Fruit fly (Drosophila melanogaster) whole organism, embryonic: ENCODE measurements around the gene CG32695.

Source experiments
- Ada2b ChIP-seq: fragments of 200-800 bp; sonication (Bioruptor generic); IDR thresholded peaks from 2 replicates; pipeline ENCODE4 v1.3.6; 2022; ENCODE audit warnings: missing biosample characterization, missing genetic modification characterization
- CG10321 ChIP-seq: fragments of 200-800 bp; sonication (Bioruptor generic); IDR thresholded peaks from 2 replicates; pipeline ENCODE4 v1.3.6; 2022; ENCODE audit warnings: missing biosample characterization, missing genetic modification characterization
- CG11093 ChIP-seq: fragments of 200-800 bp; sonication (Bioruptor generic); IDR thresholded peaks from 3 replicates; pipeline ENCODE4 v1.3.6; 2022; ENCODE audit warnings: missing biosample characterization, missing genetic modification characterization
- CG12769 ChIP-seq: fragments of 200-800 bp; sonication (Bioruptor generic); optimal IDR thresholded peaks from 2 replicates; lab custom pipeline; 2019; ENCODE audit warnings: missing biosample characterization, mild to moderate bottlenecking, missing genetic modification characterization, moderate library complexity
- CG13424 ChIP-seq: fragments of 200-800 bp; sonication (Bioruptor generic); optimal IDR thresholded peaks from 2 replicates; lab custom pipeline; 2019; ENCODE audit warnings: missing biosample characterization, mild to moderate bottlenecking, missing genetic modification characterization, moderate library complexity
- CG14441 ChIP-seq: fragments of 200-800 bp; sonication (Bioruptor generic); IDR thresholded peaks from 2 replicates; pipeline ENCODE4 v1.3.6; 2022; ENCODE audit warnings: missing biosample characterization, missing genetic modification characterization
- CG14667 ChIP-seq: fragments of 200-800 bp; sonication (Bioruptor generic); IDR thresholded peaks from 2 replicates; pipeline ENCODE4 v1.3.6; 2022; ENCODE audit warnings: missing biosample characterization, missing genetic modification characterization
- CG15073 ChIP-seq: fragments of 200-800 bp; sonication (Bioruptor generic); optimal IDR thresholded peaks from 2 replicates; lab custom pipeline; 2016; ENCODE audit warnings: missing biosample characterization, missing genetic modification characterization
- CG15269 ChIP-seq: fragments of 200-800 bp; sonication (Bioruptor generic); optimal IDR thresholded peaks from 2 replicates; lab custom pipeline; 2018; ENCODE audit warnings: missing biosample characterization, mild to moderate bottlenecking, missing genetic modification characterization, moderate library complexity
- CG1602 ChIP-seq: fragments of 200-800 bp; sonication (Bioruptor generic); optimal IDR thresholded peaks from 3 replicates; lab custom pipeline; 2016; ENCODE audit warnings: missing biosample characterization, missing genetic modification characterization
- CG1603 ChIP-seq: fragments of 200-800 bp; sonication (Bioruptor generic); optimal IDR thresholded peaks from 2 replicates; lab custom pipeline; 2019; ENCODE audit warnings: missing biosample characterization, mild to moderate bottlenecking, missing genetic modification characterization, moderate library complexity
- CG16815 ChIP-seq: fragments of 200-800 bp; sonication (Bioruptor generic); optimal IDR thresholded peaks from 3 replicates; lab custom pipeline; 2017; ENCODE audit warnings: missing biosample characterization, mild to moderate bottlenecking, missing genetic modification characterization
- CG17359 ChIP-seq: fragments of 200-800 bp; sonication (Bioruptor generic); optimal IDR thresholded peaks from 3 replicates; lab custom pipeline; 2018; ENCODE audit warnings: missing biosample characterization, mild to moderate bottlenecking, missing genetic modification characterization, moderate library complexity
- CG17829 ChIP-seq: fragments of 200-800 bp; optimal IDR thresholded peaks from 2 replicates; lab custom pipeline; 2019; ENCODE audit warnings: missing biosample characterization, mild to moderate bottlenecking, missing genetic modification characterization, moderate library complexity
- CG2120 ChIP-seq: fragments of 200-800 bp; sonication (Bioruptor generic); optimal IDR thresholded peaks from 3 replicates; lab custom pipeline; 2016; ENCODE audit warnings: missing biosample characterization, missing genetic modification characterization
- CG4404 ChIP-seq: fragments of 200-800 bp; sonication (Bioruptor generic); IDR thresholded peaks from 2 replicates; pipeline ENCODE4 v1.3.6; 2022; ENCODE audit warnings: missing biosample characterization, missing genetic modification characterization
- CG7839 ChIP-seq: fragments of 200-800 bp; sonication (Bioruptor generic); optimal IDR thresholded peaks from 3 replicates; lab custom pipeline; 2018; ENCODE audit warnings: missing biosample characterization, mild to moderate bottlenecking, missing genetic modification characterization, moderate library complexity
- CG9817 ChIP-seq: fragments of 200-800 bp; sonication (Bioruptor generic); optimal IDR thresholded peaks from 2 replicates; lab custom pipeline; 2018; ENCODE audit warnings: missing biosample characterization, mild to moderate bottlenecking, missing genetic modification characterization, moderate library complexity
- CG9876 ChIP-seq: fragments of 200-800 bp; sonication (Bioruptor generic); optimal IDR thresholded peaks from 2 replicates; lab custom pipeline; 2016; ENCODE audit warnings: missing biosample characterization, missing genetic modification characterization
- Ets65A ChIP-seq: fragments of 200-800 bp; sonication (Bioruptor generic); peaks from one replicate; lab custom pipeline; 2016; ENCODE audit warnings: missing biosample characterization, missing genetic modification characterization
- Fer3 ChIP-seq: fragments of 200-800 bp; sonication (Bioruptor generic); optimal IDR thresholded peaks from 2 replicates; lab custom pipeline; 2018; ENCODE audit warnings: missing biosample characterization, mild to moderate bottlenecking, missing genetic modification characterization, moderate library complexity
- Gug ChIP-seq: fragments of 200-800 bp; sonication (Bioruptor generic); IDR thresholded peaks from 4 replicates; pipeline ENCODE4 v1.3.6; 2022; ENCODE audit warnings: missing biosample characterization, missing genetic modification characterization
- H15 ChIP-seq: fragments of 200-800 bp; sonication (Bioruptor generic); IDR thresholded peaks from 3 replicates; pipeline ENCODE4 v1.3.6; 2022; ENCODE audit warnings: missing biosample characterization, missing genetic modification characterization
- HLH3B ChIP-seq: fragments of 200-800 bp; sonication (Bioruptor generic); IDR thresholded peaks from 2 replicates; pipeline ENCODE4 v1.3.6; 2022; ENCODE audit warnings: missing biosample characterization, missing genetic modification characterization
- Hmx ChIP-seq: fragments of 200-800 bp; sonication (Bioruptor generic); optimal IDR thresholded peaks from 2 replicates; lab custom pipeline; 2016; ENCODE audit warnings: missing biosample characterization, missing genetic modification characterization
- Mrtf ChIP-seq: fragments of 200-800 bp; sonication (Bioruptor generic); IDR thresholded peaks from 3 replicates; pipeline ENCODE4 v1.3.6; 2022; ENCODE audit warnings: missing biosample characterization, missing genetic modification characterization
- Oli ChIP-seq: fragments of 200-800 bp; sonication (Bioruptor generic); optimal IDR thresholded peaks from 2 replicates; lab custom pipeline; 2018; ENCODE audit warnings: missing biosample characterization, mild to moderate bottlenecking, missing genetic modification characterization, moderate library complexity
- PHDP ChIP-seq: fragments of 200-800 bp; sonication (Bioruptor generic); optimal IDR thresholded peaks from 3 replicates; lab custom pipeline; 2018; ENCODE audit warnings: missing biosample characterization, mild to moderate bottlenecking, missing genetic modification characterization, moderate library complexity
- Pdp1 ChIP-seq, 2 experiments: fragments of 200-800 bp; sonication (Bioruptor generic); optimal IDR thresholded peaks; 3 replicates each; lab custom pipeline; 2016; ENCODE audit warnings: missing biosample characterization in 2 of 2, missing genetic modification characterization in 2 of 2, mild to moderate bottlenecking in 1 of 2, moderate library complexity in 1 of 2
- ap ChIP-seq: fragments of 200-800 bp; sonication (Bioruptor generic); IDR thresholded peaks from 2 replicates; pipeline ENCODE4 v1.3.6; 2022; ENCODE audit warnings: missing biosample characterization, missing genetic modification characterization
- ara ChIP-seq: fragments of 200-800 bp; sonication (Bioruptor generic); IDR thresholded peaks from 2 replicates; pipeline ENCODE4 v1.3.6; 2022; ENCODE audit warnings: missing biosample characterization, missing genetic modification characterization
- ase ChIP-seq: fragments of 200-800 bp; sonication (Bioruptor generic); IDR thresholded peaks from 3 replicates; pipeline ENCODE4 v1.3.6; 2022; ENCODE audit warnings: missing biosample characterization, missing genetic modification characterization
- chif ChIP-seq, 2 experiments: fragments of 200-800 bp; sonication (Bioruptor generic); optimal IDR thresholded peaks; 3 replicates each; lab custom pipeline; 2016; ENCODE audit warnings: missing biosample characterization in 2 of 2, missing genetic modification characterization in 2 of 2
- danr ChIP-seq: fragments of 200-800 bp; sonication (Bioruptor generic); IDR thresholded peaks from 2 replicates; pipeline ENCODE4 v1.3.6; 2022; ENCODE audit warnings: missing biosample characterization, missing genetic modification characterization
- dati ChIP-seq: fragments of 200-800 bp; sonication (Bioruptor generic); IDR thresholded peaks from 2 replicates; pipeline ENCODE4 v1.3.6; 2022; ENCODE audit warnings: missing biosample characterization, missing genetic modification characterization
- dimm ChIP-seq: fragments of 200-800 bp; sonication (Bioruptor generic); IDR thresholded peaks from 2 replicates; pipeline ENCODE4 v1.3.6; 2022; ENCODE audit warnings: missing biosample characterization, missing genetic modification characterization
- dmrt99B ChIP-seq: fragments of 200-800 bp; sonication (Bioruptor generic); optimal IDR thresholded peaks from 2 replicates; lab custom pipeline; 2018; ENCODE audit warnings: missing biosample characterization, mild to moderate bottlenecking, missing genetic modification characterization, moderate library complexity
- dpn ChIP-seq, 2 experiments: fragments of 200-800 bp; sonication (Bioruptor generic); optimal IDR thresholded peaks; 3 replicates each; lab custom pipeline; 2016; ENCODE audit warnings: missing biosample characterization in 2 of 2, missing genetic modification characterization in 2 of 2
- fd102C ChIP-seq: fragments of 200-800 bp; sonication (Bioruptor generic); optimal IDR thresholded peaks from 2 replicates; lab custom pipeline; 2018; ENCODE audit warnings: missing biosample characterization, mild to moderate bottlenecking, missing genetic modification characterization, moderate library complexity
- fd96Cb ChIP-seq: fragments of 200-800 bp; sonication (Bioruptor generic); optimal IDR thresholded peaks from 2 replicates; lab custom pipeline; 2018; ENCODE audit warnings: missing biosample characterization, mild to moderate bottlenecking, missing genetic modification characterization, moderate library complexity
- lilli ChIP-seq: fragments of 200-800 bp; sonication (Bioruptor generic); optimal IDR thresholded peaks from 3 replicates; lab custom pipeline; 2016; ENCODE audit warnings: missing biosample characterization, missing genetic modification characterization
- pnt ChIP-seq: fragments of 200-800 bp; sonication (Bioruptor generic); optimal IDR thresholded peaks from 3 replicates; lab custom pipeline; 2016; ENCODE audit warnings: missing biosample characterization, missing genetic modification characterization
- prd ChIP-seq, 3 experiments: fragments of >200 bp in 2 of 3; fragments of 200-800 bp in 1 of 3; sonication (Bioruptor generic) in 1 of 3; optimal IDR thresholded peaks in 2 of 3; IDR thresholded peaks in 1 of 3; 2 replicates in 2 of 3; 3 replicates in 1 of 3; pipeline versions ENCODE4 v1.3.6 to Lab custom; 2017 to 2022; ENCODE audit warnings: missing biosample characterization in 1 of 3, missing genetic modification characterization in 1 of 3
- row ChIP-seq: fragments of 200-800 bp; sonication (Bioruptor generic); IDR thresholded peaks from 3 replicates; pipeline ENCODE4 v1.3.6; 2022; ENCODE audit warnings: missing biosample characterization, missing genetic modification characterization
- sc ChIP-seq, 3 experiments: fragments of >200 bp in 2 of 3; fragments of 200-800 bp in 1 of 3; sonication (Bioruptor generic) in 1 of 3; optimal IDR thresholded peaks; 2 replicates in 2 of 3; 3 replicates in 1 of 3; lab custom pipeline; 2017; ENCODE audit warnings: mild to moderate bottlenecking in 1 of 3, missing biosample characterization in 1 of 3, missing genetic modification characterization in 1 of 3, missing genetic modification reagents in 1 of 3
- sens ChIP-seq: fragments of 200-800 bp; sonication (Bioruptor generic); peaks from one replicate; lab custom pipeline; 2016; ENCODE audit warnings: missing biosample characterization, missing genetic modification characterization
- so ChIP-seq: fragments of 200-800 bp; sonication (Bioruptor generic); IDR thresholded peaks from 3 replicates; pipeline ENCODE4 v1.3.6; 2022; ENCODE audit warnings: missing biosample characterization, missing genetic modification characterization
- vvl ChIP-seq: fragments of 200-800 bp; sonication (Bioruptor generic); IDR thresholded peaks from 2 replicates; pipeline ENCODE4 v1.3.6; 2022; ENCODE audit warnings: missing biosample characterization, missing genetic modification characterization
- zfh1 ChIP-seq: fragments of 200-800 bp; sonication (Bioruptor generic); IDR thresholded peaks from 3 replicates; pipeline ENCODE4 v1.3.6; 2022; ENCODE audit warnings: missing biosample characterization, missing genetic modification characterization

The CG32695 gene

DNA sequence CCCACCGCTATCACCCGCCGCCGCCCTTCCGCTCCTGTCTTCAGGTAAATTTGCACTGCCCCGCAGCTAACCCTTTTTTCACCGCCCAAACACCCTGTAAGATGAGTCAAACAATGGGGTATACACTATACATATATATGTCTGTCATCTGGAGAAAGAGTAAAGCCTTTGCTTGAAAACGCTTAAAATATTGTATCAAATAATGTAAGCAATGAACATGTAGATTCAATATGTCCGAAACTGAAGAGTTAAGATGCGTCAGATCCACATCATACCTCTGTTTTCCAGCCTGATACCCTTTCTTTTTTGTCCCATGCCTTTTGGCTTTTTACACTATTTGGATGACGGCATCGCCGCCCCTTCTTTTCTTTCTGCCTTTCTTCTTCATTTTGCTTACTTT is 19.0 kb upstream of the CG32695 start (continued):
- TF ChIP-seq CG2120 (GFP tag; lab: Kevin White, UChicago) (peak; percentile 45), CG11093 (0 out of 3 replicates have a peak, but pooled peaks have one; percentile 34), so (GFP tag; lab: Robert Waterston, UW) (0 out of 3 replicates have a peak, but pooled peaks have one; percentile 19), sc (optimal IDR thresholded peaks at IDR 0.05; lab: Kevin White, UChicago) (no peak), sc (GFP tag; optimal IDR thresholded peaks at IDR 0.05; lab: Kevin White, UChicago) (no peak), PHDP (tag; lab: Kevin White, UChicago) (peak; percentile 9), ara (GFP tag; lab: Robert Waterston, UW) (no peak; the same call in 1 of the 2 replicates), CG9817 (tag; lab: Kevin White, UChicago) (peak; percentile 27), prd (optimal IDR thresholded peaks at IDR 0.05; lab: Kevin White, UChicago) (no peak), prd (GFP tag; IDR thresholded peaks at IDR 0.05; lab: Robert Waterston, UW) (peak; percentile 63; the same call in 2 of the 3 replicates), H15 (GFP tag; lab: Robert Waterston, UW) (0 out of 3 replicates have a peak, but pooled peaks have one; percentile 44), CG14441 (GFP tag; lab: Robert Waterston, UW) (peak; percentile 57), ase (GFP tag; lab: Robert Waterston, UW) (0 out of 3 replicates have a peak, but pooled peaks have one; percentile 37), chif (GFP tag; optimal IDR thresholded peaks at IDR 0.05; lab: Kevin White, UChicago) (peak; percentile 15 to 19), CG17829 (tag; lab: Kevin White, UChicago) (peak; percentile 8), CG16815 (GFP tag; lab: Kevin White, UChicago) (no peak), CG15073 (GFP tag; lab: Kevin White, UChicago) (no peak), Oli (peak; percentile 34), dpn (GFP tag; optimal IDR thresholded peaks at IDR 0.05; lab: Kevin White, UChicago) (peak; percentile 1 to 29), ap (GFP tag; lab: Robert Waterston, UW) (0 out of 2 replicates have a peak, but pooled peaks have one; percentile 10), Fer3 (peak; percentile 34), row (GFP tag; lab: Robert Waterston, UW) (peak; percentile 65), CG1603 (tag; lab: Kevin White, UChicago) (peak; percentile 58), Ets65A (GFP tag; lab: Kevin White, UChicago) (peak; percentile 94), Hmx (no peak), Gug (GFP tag; lab: Robert Waterston, UW) (peak; percentile 42; the same call in 1 of the 4 replicates), pnt (GFP tag; lab: Kevin White, UChicago) (peak; percentile 26), HLH3B (GFP tag; lab: Robert Waterston, UW) (peak; percentile 42; the same call in 1 of the 2 replicates), CG1602 (GFP tag; lab: Kevin White, UChicago) (no peak), CG15269 (peak; percentile 38), Mrtf (GFP tag; lab: Robert Waterston, UW) (0 out of 3 replicates have a peak, but pooled peaks have one; percentile 25), CG9876 (no peak), CG10321 (GFP tag; lab: Robert Waterston, UW) (no peak), dimm (0 out of 2 replicates have a peak, but pooled peaks have one; percentile 30), danr (peak; percentile 10; the same call in 1 of the 2 replicates), vvl (GFP tag; lab: Robert Waterston, UW) (peak; percentile 60; the same call in 1 of the 2 replicates), dati (GFP tag; lab: Robert Waterston, UW) (no peak), CG17359 (peak; percentile 54), fd102C (GFP tag; lab: Kevin White, UChicago) (no peak), CG14667 (0 out of 2 replicates have a peak, but pooled peaks have one; percentile 19), sens (peak; percentile 66), fd96Cb (tag; lab: Kevin White, UChicago) (peak; percentile 28), Pdp1 (GFP tag; optimal IDR thresholded peaks at IDR 0.05; lab: Kevin White, UChicago) (peak in 1 of 2 experiments; percentile 23), CG7839 (peak; percentile 46), zfh1 (0 out of 3 replicates have a peak, but pooled peaks have one; percentile 43), CG12769 (tag; lab: Kevin White, UChicago) (peak; percentile 52), Ada2b (GFP tag; lab: Robert Waterston, UW) (peak; percentile 69), CG13424 (tag; lab: Kevin White, UChicago) (peak; percentile 31), dmrt99B (tag; lab: Kevin White, UChicago) (peak; percentile 48), lilli (GFP tag; lab: Kevin White, UChicago) (peak; percentile 23), CG4404 (0 out of 2 replicates have a peak, but pooled peaks have one; percentile 14)
